Worm (Caenorhabditis elegans) whole organism, young adult: ENCODE results near the gene lgc-55.

Experiments used
- C06A6.2 ChIP-seq: fragments of 200-800 bp; sonication (Bioruptor generic); conservative IDR thresholded peaks from 2 replicates; pipeline ENCODE4 v1.3.6; 2022; ENCODE audit warnings: missing genetic modification characterization, missing compliant biosample characterization
- C17E4.6 ChIP-seq: fragments of 200-800 bp; sonication (Bioruptor generic); IDR thresholded peaks from 2 replicates; pipeline ENCODE4 v1.3.6; 2022; ENCODE audit warnings: missing genetic modification reagents, missing genetic modification characterization, missing compliant biosample characterization
- F55B11.4 ChIP-seq: sonication (generic microtip); optimal IDR thresholded peaks from 2 replicates; lab custom pipeline; 2016; ENCODE audit warnings: missing compliant biosample characterization, missing genetic modification characterization, borderline replicate concordance; ENCODE audit not compliant: insufficient read depth
- K11D2.4 ChIP-seq: fragments of 200-800 bp; sonication (Bioruptor generic); IDR thresholded peaks from 2 replicates; pipeline ENCODE4 v1.3.6; 2022; ENCODE audit warnings: missing genetic modification reagents, missing genetic modification characterization, missing compliant biosample characterization
- aptf-3 ChIP-seq: fragments of 200-800 bp; sonication (Bioruptor generic); IDR thresholded peaks from 2 replicates; pipeline ENCODE4 v1.3.6; 2022; ENCODE audit warnings: missing genetic modification characterization, missing compliant biosample characterization
- attf-3 ChIP-seq: fragments of 200-800 bp; sonication (Bioruptor generic); conservative IDR thresholded peaks from 2 replicates; pipeline ENCODE4 v1.3.6; 2022; ENCODE audit warnings: missing genetic modification reagents, missing genetic modification characterization, missing compliant biosample characterization
- attf-6 ChIP-seq: fragments of 200-800 bp; sonication (Bioruptor generic); IDR thresholded peaks from 2 replicates; pipeline ENCODE4 v1.3.6; 2022; ENCODE audit warnings: missing genetic modification reagents, missing genetic modification characterization, missing compliant biosample characterization
- ccch-3 ChIP-seq: fragments of 200-800 bp; sonication (Bioruptor generic); optimal IDR thresholded peaks from 2 replicates; lab custom pipeline; 2018; ENCODE audit warnings: mild to moderate bottlenecking, missing genetic modification characterization, missing compliant biosample characterization
- ceh-40 ChIP-seq: fragments of 200-800 bp; sonication (Bioruptor generic); IDR thresholded peaks from 2 replicates; pipeline ENCODE4 v1.3.6; 2022; ENCODE audit warnings: missing genetic modification characterization, missing compliant biosample characterization
- dox-1 ChIP-seq: fragments of 200-800 bp; sonication (Bioruptor generic); IDR thresholded peaks from 2 replicates; pipeline ENCODE4 v1.3.6; 2022; ENCODE audit warnings: missing genetic modification reagents, missing genetic modification characterization, missing compliant biosample characterization
- dpl-1 ChIP-seq: fragments of 150-350 bp; optimal IDR thresholded peaks from 2 replicates; lab custom pipeline; 2014; ENCODE audit warnings: missing biosample characterization, missing genetic modification reagents, missing genetic modification characterization
- egrh-3 ChIP-seq: fragments of 200-800 bp; sonication (Bioruptor generic); IDR thresholded peaks from 2 replicates; pipeline ENCODE4 v1.3.6; 2022; ENCODE audit warnings: missing genetic modification reagents, missing genetic modification characterization, missing compliant biosample characterization
- ets-4 ChIP-seq: fragments of 200-800 bp; sonication (Bioruptor generic); optimal IDR thresholded peaks from 2 replicates; lab custom pipeline; 2018; ENCODE audit warnings: mild to moderate bottlenecking, missing genetic modification characterization, missing compliant biosample characterization
- hlh-26 ChIP-seq: fragments of 200-800 bp; sonication (Bioruptor generic); conservative IDR thresholded peaks from 2 replicates; pipeline ENCODE4 v1.3.6; 2022; ENCODE audit warnings: missing genetic modification reagents, missing genetic modification characterization, missing compliant biosample characterization
- lin-35 ChIP-seq, 3 experiments: fragments of 150-350 bp in 2 of 3; sonication (generic microtip) in 1 of 3; optimal IDR thresholded peaks; 2 replicates each; lab custom pipeline; 2014 to 2018; ENCODE audit warnings: missing biosample characterization in 3 of 3, missing genetic modification characterization in 3 of 3, missing genetic modification reagents in 3 of 3
- lsl-1 ChIP-seq: fragments of 200-800 bp; sonication (Bioruptor generic); optimal IDR thresholded peaks from 2 replicates; lab custom pipeline; 2018; ENCODE audit warnings: mild to moderate bottlenecking, missing genetic modification characterization, moderate library complexity, missing compliant biosample characterization
- madf-8 ChIP-seq: fragments of 200-800 bp; sonication (Bioruptor generic); conservative IDR thresholded peaks from 2 replicates; pipeline ENCODE4 v1.3.6; 2022; ENCODE audit warnings: missing genetic modification reagents, missing genetic modification characterization, missing compliant biosample characterization
- mcd-1 ChIP-seq: fragments of 200-800 bp; sonication (Bioruptor generic); IDR thresholded peaks from 2 replicates; pipeline ENCODE4 v1.3.6; 2022; ENCODE audit warnings: missing genetic modification reagents, missing genetic modification characterization, missing compliant biosample characterization
- nfyb-1 ChIP-seq: fragments of 200-800 bp; sonication (Bioruptor generic); IDR thresholded peaks from 2 replicates; pipeline ENCODE4 v1.3.6; 2022; ENCODE audit warnings: missing genetic modification reagents, missing genetic modification characterization, missing compliant biosample characterization
- nhr-120 ChIP-seq: fragments of 200-800 bp; sonication (Bioruptor generic); IDR thresholded peaks from 2 replicates; pipeline ENCODE4 v1.3.6; 2022; ENCODE audit warnings: missing genetic modification characterization, missing compliant biosample characterization
- nhr-80 ChIP-seq: sonication (generic microtip); optimal IDR thresholded peaks from 2 replicates; lab custom pipeline; 2016; ENCODE audit warnings: missing genetic modification characterization, missing compliant biosample characterization
- pbrm-1 ChIP-seq: fragments of 200-800 bp; sonication (Bioruptor generic); IDR thresholded peaks from 2 replicates; pipeline ENCODE4 v1.3.6; 2022; ENCODE audit warnings: missing genetic modification reagents, missing genetic modification characterization, missing compliant biosample characterization
- rec-8 ChIP-seq, 2 experiments: sonication (generic microtip); optimal IDR thresholded peaks; 2 replicates each; lab custom pipeline; 2016; ENCODE audit warnings: mild to moderate bottlenecking in 2 of 2, missing genetic modification characterization in 2 of 2, missing genetic modification reagents in 2 of 2, missing genotype in 2 of 2, missing biosample characterization in 1 of 2, missing compliant biosample characterization in 1 of 2, moderate library complexity in 1 of 2
- repo-1 ChIP-seq: sonication (generic microtip); optimal IDR thresholded peaks from 2 replicates; lab custom pipeline; 2017; ENCODE audit warnings: mild to moderate bottlenecking, missing genetic modification characterization, missing compliant biosample characterization
- snpc-1.1 ChIP-seq: sonication (generic microtip); optimal IDR thresholded peaks from 2 replicates; lab custom pipeline; 2017; ENCODE audit warnings: missing genetic modification characterization, mild to moderate bottlenecking, missing compliant biosample characterization, antibody characterized with exemption, moderate library complexity, missing genotype, missing genetic modification reagents; ENCODE audit not compliant: insufficient read depth
- snpc-1.3 ChIP-seq: sonication (generic microtip); optimal IDR thresholded peaks from 2 replicates; lab custom pipeline; 2017; ENCODE audit warnings: missing genetic modification characterization, mild to moderate bottlenecking, missing compliant biosample characterization, antibody characterized with exemption, moderate library complexity, missing genotype, missing genetic modification reagents; ENCODE audit not compliant: insufficient read depth
- snpc-4 ChIP-seq, 5 experiments: fragments of 150-350 bp in 1 of 5; sonication (generic microtip) in 4 of 5; optimal IDR thresholded peaks; 2 replicates each; lab custom pipeline; 2014 to 2018; ENCODE audit warnings: missing genetic modification characterization in 5 of 5, missing biosample characterization in 3 of 5, antibody characterized with exemption in 2 of 5, mild to moderate bottlenecking in 2 of 5, missing compliant biosample characterization in 2 of 5, missing genotype in 2 of 5, moderate library complexity in 2 of 5, missing genetic modification reagents in 1 of 5
- tbp1 ChIP-seq: fragments of 200-800 bp; sonication (Bioruptor generic); optimal IDR thresholded peaks from 2 replicates; lab custom pipeline; 2018; ENCODE audit warnings: mild to moderate bottlenecking, missing genetic modification characterization, missing compliant biosample characterization
- tbx-9 ChIP-seq: sonication (generic microtip); optimal IDR thresholded peaks from 2 replicates; lab custom pipeline; 2016; ENCODE audit warnings: borderline replicate concordance, missing genetic modification characterization, inconsistent platforms, missing compliant biosample characterization
- tlf-1 ChIP-seq: fragments of 200-800 bp; sonication (Bioruptor generic); optimal IDR thresholded peaks from 2 replicates; lab custom pipeline; 2018; ENCODE audit warnings: mild to moderate bottlenecking, missing genetic modification characterization, missing compliant biosample characterization
- unc-130 ChIP-seq: sonication (generic microtip); optimal IDR thresholded peaks from 2 replicates; lab custom pipeline; 2016; ENCODE audit warnings: missing genetic modification reagents, missing genetic modification characterization, missing compliant biosample characterization
- zfh-2 ChIP-seq: fragments of 200-800 bp; sonication (Bioruptor generic); conservative IDR thresholded peaks from 2 replicates; pipeline ENCODE4 v1.3.6; 2022; ENCODE audit warnings: missing genetic modification reagents, missing genetic modification characterization, missing compliant biosample characterization
- ztf-25 ChIP-seq: fragments of 200-800 bp; sonication (Bioruptor generic); IDR thresholded peaks from 2 replicates; pipeline ENCODE4 v1.3.6; 2022; ENCODE audit warnings: missing genetic modification reagents, missing genetic modification characterization, missing compliant biosample characterization
- ztf-3 ChIP-seq: fragments of 200-800 bp; sonication (Bioruptor generic); optimal IDR thresholded peaks from 2 replicates; lab custom pipeline; 2018; ENCODE audit warnings: mild to moderate bottlenecking, missing genetic modification characterization, missing compliant biosample characterization
- ztf-6 ChIP-seq: fragments of 200-800 bp; sonication (Bioruptor generic); IDR thresholded peaks from 2 replicates; pipeline ENCODE4 v1.3.6; 2022; ENCODE audit warnings: missing genetic modification reagents, missing genetic modification characterization, missing compliant biosample characterization

The lgc-55 gene

ce11 chrV:19986788-19987187 lies 36.1 kb upstream of the lgc-55 start (continued):
- no peak for TF ChIP-seq snpc-1.3 (tag; lab: Kevin White, UChicago)

- TF ChIP-seq aptf-3 (GFP tag; lab: Robert Waterston, UW) (no peak), attf-6 (no peak), ets-4 (GFP tag; lab: Kevin White, UChicago) (no peak), dpl-1 (GFP tag; lab: Kevin White, UChicago) (no peak), hlh-26 (no peak), madf-8 (GFP tag; lab: Robert Waterston, UW) (no peak), unc-130 (GFP tag; lab: Kevin White, UChicago) (no peak)
Observed at ce11 chrV:19987684-19988083, 35.2 kb upstream of the lgc-55 start, which contains the start of gene sri-67. Gene sri-67 (plus strand): TSS chrV:19987984.

- TF ChIP-seq ceh-40 (no peak), mcd-1 (GFP tag; lab: Robert Waterston, UW) (no peak), F55B11.4 (tag; lab: Kevin White, UChicago) (no peak), C17E4.6 (GFP tag; lab: Robert Waterston, UW) (no peak), K11D2.4 (GFP tag; lab: Robert Waterston, UW) (no peak), madf-8 (GFP tag; lab: Robert Waterston, UW) (no peak), lsl-1 (GFP tag; lab: Kevin White, UChicago) (no peak), nfyb-1 (no peak), attf-3 (no peak), pbrm-1 (GFP tag; lab: Robert Waterston, UW) (no peak), repo-1 (tag; lab: Kevin White, UChicago) (no peak), ets-4 (GFP tag; lab: Kevin White, UChicago) (no peak), rec-8 (tag; optimal IDR thresholded peaks at IDR 0.05; lab: Kevin White, UChicago) (no peak), aptf-3 (GFP tag; lab: Robert Waterston, UW) (no peak), ztf-3 (GFP tag; lab: Kevin White, UChicago) (no peak), ztf-25 (GFP tag; lab: Robert Waterston, UW) (no peak), C06A6.2 (GFP tag; lab: Robert Waterston, UW) (no peak), ccch-3 (GFP tag; lab: Kevin White, UChicago) (no peak), snpc-1.1 (tag; lab: Kevin White, UChicago) (no peak)
Observed at ce11 chrV:19994093-19994492, 28.8 kb upstream of the lgc-55 start, which contains the start of gene Y60A3A.25. Gene Y60A3A.25 (minus strand): TSS chrV:19994193.

- peak; percentile 51 for TF ChIP-seq nhr-80 (tag; lab: Kevin White, UChicago)
- TF ChIP-seq pbrm-1 (GFP tag; lab: Robert Waterston, UW), result no peak
- TF ChIP-seq, all 124 proteins: peak for 1
Observed at ce11 chrV:19994665-19995064, 28.2 kb upstream of the lgc-55 start.

- TF ChIP-seq dox-1 (GFP tag; lab: Robert Waterston, UW) (peak; percentile 31; the same call in 1 of the 2 replicates), tbx-9 (tag; lab: Kevin White, UChicago) (no peak), ztf-3 (GFP tag; lab: Kevin White, UChicago) (no peak), unc-130 (GFP tag; lab: Kevin White, UChicago) (no peak), tlf-1 (GFP tag; lab: Kevin White, UChicago) (no peak), lin-35 (GFP tag; optimal IDR thresholded peaks at IDR 0.05; lab: Kevin White, UChicago) (no peak), nhr-120 (no peak), egrh-3 (peak; percentile 29; the same call in 1 of the 2 replicates), snpc-4 (GFP tag; optimal IDR thresholded peaks at IDR 0.05; lab: Kevin White, UChicago) (no peak), snpc-4 (tag; optimal IDR thresholded peaks at IDR 0.05; lab: Kevin White, UChicago) (no peak), zfh-2 (GFP tag; lab: Robert Waterston, UW) (peak; percentile 77), snpc-1.3 (tag; lab: Kevin White, UChicago) (no peak), tbp1 (GFP tag; lab: Kevin White, UChicago) (no peak), hlh-26 (no peak), mcd-1 (GFP tag; lab: Robert Waterston, UW) (no peak), ztf-6 (no peak)
- TF ChIP-seq, all 124 proteins: peak for 3
Observed at ce11 chrV:19997481-19997880, 25.4 kb upstream of the lgc-55 start.
